Worm (Caenorhabditis elegans): ENCODE data around the gene ceh-92.

DNA sequence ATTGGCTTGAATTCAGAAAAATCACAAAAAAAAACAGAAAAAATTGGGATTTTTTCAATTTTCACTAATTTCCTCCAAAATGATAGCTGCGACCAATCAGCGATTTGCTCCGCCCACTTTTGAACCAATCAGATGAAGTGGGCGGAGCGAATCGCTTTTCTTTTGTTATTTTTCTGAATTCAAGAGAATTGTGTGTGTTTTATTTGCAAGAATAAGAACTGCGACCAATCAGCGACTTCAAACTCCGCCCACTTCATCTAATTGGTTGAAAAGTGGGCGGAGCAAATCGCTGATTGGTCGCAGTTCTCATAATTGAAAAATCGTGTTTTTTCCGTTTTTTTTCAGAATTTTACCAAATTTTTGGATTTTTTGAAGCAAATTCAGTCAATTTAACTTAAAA is 1.2 kb downstream of the ceh-92 start:
- TF ChIP-seq lag-1 (GFP tag; IDR thresholded peaks at IDR 0.05) (no peak), ceh-100 (GFP tag; IDR thresholded peaks at IDR 0.05) (no peak), pbrm-1 (GFP tag; IDR thresholded peaks at IDR 0.05) (no peak), F49E8.2 (tag; optimal IDR thresholded peaks at IDR 0.05; ENCODE audit: insufficient read depth) (no peak), snpc-1.3 (tag; optimal IDR thresholded peaks at IDR 0.05; ENCODE audit: insufficient read depth) (no peak), dox-1 (GFP tag; IDR thresholded peaks at IDR 0.05) (no peak)

All from whole organism, young adult.